Worm (Caenorhabditis elegans) whole organism, late embryonic: ENCODE data around the gene lgc-23.

Experiments
- ets-4 ChIP-seq: sonication (generic microtip); optimal IDR thresholded peaks from 2 replicates; lab custom pipeline; 2016; ENCODE audit warnings: missing genetic modification characterization, missing compliant biosample characterization
- rnt-1 ChIP-seq: sonication (generic microtip); optimal IDR thresholded peaks from 2 replicates; lab custom pipeline; 2016; ENCODE audit warnings: missing genetic modification characterization, missing compliant biosample characterization
- unc-86 ChIP-seq: sonication (generic microtip); optimal IDR thresholded peaks from 2 replicates; lab custom pipeline; 2016; ENCODE audit warnings: missing genetic modification characterization, missing compliant biosample characterization

- TF ChIP-seq ets-4 (no peak), unc-86 (tag; lab: Kevin White, UChicago) (no peak), rnt-1 (tag; lab: Kevin White, UChicago) (no peak)
Observed at ce11 chrX:12111213-12111612, 46.2 kb downstream of the lgc-23 start, which contains the start of gene lgc-14.
